Worm (Caenorhabditis elegans) whole organism, L1 larva: ENCODE measurements around the gene lrx-1.

Source experiments
- C04F5.9 ChIP-seq: sonication (generic microtip); optimal IDR thresholded peaks from 2 replicates; lab custom pipeline; 2016; ENCODE audit warnings: missing genetic modification characterization, missing compliant biosample characterization
- C16A3.4 ChIP-seq: fragments of 150-350 bp; optimal IDR thresholded peaks from 2 replicates; lab custom pipeline; 2014; ENCODE audit warnings: missing biosample characterization, missing genetic modification characterization
- C34B4.2 ChIP-seq: sonication (generic microtip); optimal IDR thresholded peaks from 2 replicates; lab custom pipeline; 2017; ENCODE audit warnings: mild to moderate bottlenecking, missing genetic modification characterization, missing compliant biosample characterization
- F16B12.6 ChIP-seq: fragments of 150-350 bp; optimal IDR thresholded peaks from 2 replicates; lab custom pipeline; 2014; ENCODE audit warnings: missing biosample characterization, missing genetic modification characterization
- aha-1 ChIP-seq: fragments of 150-350 bp; optimal IDR thresholded peaks from 2 replicates; lab custom pipeline; 2014; ENCODE audit warnings: missing biosample characterization, missing genetic modification characterization
- alr-1 ChIP-seq: fragments of 200-800 bp; sonication (Bioruptor generic); optimal IDR thresholded peaks from 2 replicates; lab custom pipeline; 2018; ENCODE audit warnings: borderline replicate concordance, mild to moderate bottlenecking, missing genetic modification characterization, missing compliant biosample characterization
- ama-1 ChIP-seq: fragments of 150-350 bp; optimal IDR thresholded peaks from 2 replicates; lab custom pipeline; 2014
- blmp-1 ChIP-seq: fragments of 150-350 bp; optimal IDR thresholded peaks from 2 replicates; lab custom pipeline; 2014; ENCODE audit warnings: missing biosample characterization, missing genetic modification characterization
- ceh-63 ChIP-seq: fragments of 200-800 bp; sonication (Bioruptor generic); optimal IDR thresholded peaks from 2 replicates; lab custom pipeline; 2018; ENCODE audit warnings: mild to moderate bottlenecking, missing genetic modification characterization, missing compliant biosample characterization
- ceh-8 ChIP-seq: fragments of 200-800 bp; sonication (Bioruptor generic); optimal IDR thresholded peaks from 2 replicates; lab custom pipeline; 2018; ENCODE audit warnings: mild to moderate bottlenecking, missing genetic modification characterization, moderate library complexity, missing compliant biosample characterization
- ces-1 ChIP-seq: fragments of 150-350 bp; optimal IDR thresholded peaks from 2 replicates; lab custom pipeline; 2014; ENCODE audit warnings: missing biosample characterization, missing genetic modification reagents, missing genetic modification characterization
- dpl-1 ChIP-seq, 3 experiments: fragments of 150-350 bp in 2 of 3; sonication (generic microtip) in 1 of 3; optimal IDR thresholded peaks; 2 replicates each; lab custom pipeline; 2014 to 2017; ENCODE audit warnings: missing biosample characterization in 3 of 3, missing genetic modification characterization in 3 of 3, missing genetic modification reagents in 3 of 3
- efl-1 ChIP-seq, 4 experiments: fragments of 150-350 bp; optimal IDR thresholded peaks in 3 of 4; peaks in 1 of 4; 1 replicate in 1 of 4; 2 replicates in 3 of 4; lab custom pipeline; 2014; ENCODE audit warnings: missing biosample characterization in 2 of 4, missing genetic modification characterization in 2 of 4, missing genetic modification reagents in 2 of 4
- egl-13 ChIP-seq: sonication (generic microtip); optimal IDR thresholded peaks from 2 replicates; lab custom pipeline; 2016; ENCODE audit warnings: missing genotype, missing genetic modification reagents, missing genetic modification characterization, missing compliant biosample characterization
- egl-27 ChIP-seq, 2 experiments: fragments of 150-350 bp in 1 of 2; sonication (generic microtip); optimal IDR thresholded peaks; 3 replicates each; lab custom pipeline; 2017 to 2018; ENCODE audit warnings: missing biosample characterization in 2 of 2, missing genetic modification characterization in 2 of 2, missing genetic modification reagents in 2 of 2
- fkh-10 ChIP-seq: sonication (generic microtip); optimal IDR thresholded peaks from 2 replicates; lab custom pipeline; 2017; ENCODE audit warnings: missing biosample characterization, missing genetic modification reagents, missing genetic modification characterization
- fkh-4 ChIP-seq: sonication (generic microtip); optimal IDR thresholded peaks from 2 replicates; lab custom pipeline; 2016; ENCODE audit warnings: missing compliant biosample characterization, missing genetic modification characterization, borderline replicate concordance
- fkh-8 ChIP-seq: sonication (generic microtip); optimal IDR thresholded peaks from 2 replicates; lab custom pipeline; 2016; ENCODE audit warnings: mild to moderate bottlenecking, missing genetic modification characterization, missing compliant biosample characterization
- grh-1 ChIP-seq: fragments of 200-800 bp; sonication (Bioruptor generic); IDR thresholded peaks from 2 replicates; pipeline ENCODE4 v1.3.6; 2022; ENCODE audit warnings: missing genetic modification reagents, missing genetic modification characterization, missing compliant biosample characterization
- hpl-2 ChIP-seq: fragments of 150-350 bp; optimal IDR thresholded peaks from 2 replicates; lab custom pipeline; 2014; ENCODE audit warnings: missing biosample characterization, missing genetic modification reagents, missing genetic modification characterization
- irx-1 ChIP-seq: sonication (generic microtip); optimal IDR thresholded peaks from 2 replicates; lab custom pipeline; 2016; ENCODE audit warnings: missing genetic modification characterization, missing compliant biosample characterization
- isw-1 ChIP-seq: fragments of 200-800 bp; sonication (Bioruptor generic); IDR thresholded peaks from 2 replicates; pipeline ENCODE4 v1.3.6; 2022; ENCODE audit warnings: missing genetic modification characterization, missing compliant biosample characterization
- jun-1 ChIP-seq: fragments of 150-350 bp; optimal IDR thresholded peaks from 2 replicates; lab custom pipeline; 2014; ENCODE audit warnings: missing biosample characterization, missing genetic modification reagents, missing genetic modification characterization
- lin-13 ChIP-seq: fragments of 150-350 bp; optimal IDR thresholded peaks from 2 replicates; lab custom pipeline; 2014; ENCODE audit warnings: missing biosample characterization, missing genetic modification reagents, missing genetic modification characterization
- lin-14 ChIP-seq: fragments of 200-800 bp; sonication (Bioruptor generic); optimal IDR thresholded peaks from 2 replicates; lab custom pipeline; 2018; ENCODE audit warnings: mild to moderate bottlenecking, missing genetic modification characterization, moderate library complexity, missing compliant biosample characterization
- lin-15B ChIP-seq: fragments of 150-350 bp; sonication (generic microtip); optimal IDR thresholded peaks from 3 replicates; lab custom pipeline; 2014; ENCODE audit warnings: missing biosample characterization, missing genetic modification characterization
- lin-35 ChIP-seq, 2 experiments: fragments of 150-350 bp; optimal IDR thresholded peaks; 2 replicates each; lab custom pipeline; 2014; ENCODE audit warnings: missing biosample characterization in 2 of 2, missing genetic modification characterization in 2 of 2, missing genetic modification reagents in 2 of 2
- lin-39 ChIP-seq: fragments of 150-350 bp; optimal IDR thresholded peaks from 2 replicates; lab custom pipeline; 2014; ENCODE audit warnings: missing biosample characterization, missing genetic modification reagents, missing genetic modification characterization
- mdl-1 ChIP-seq, 2 experiments: fragments of 150-350 bp; optimal IDR thresholded peaks; 2 replicates each; lab custom pipeline; 2014 to 2017; ENCODE audit warnings: missing biosample characterization in 2 of 2, missing genetic modification characterization in 2 of 2, inconsistent platforms in 1 of 2
- mep-1 ChIP-seq: fragments of 150-350 bp; optimal IDR thresholded peaks from 2 replicates; lab custom pipeline; 2014; ENCODE audit warnings: missing biosample characterization, missing genetic modification characterization
- nhr-20 ChIP-seq: sonication (generic microtip); optimal IDR thresholded peaks from 2 replicates; lab custom pipeline; 2016; ENCODE audit warnings: mild to moderate bottlenecking, missing genetic modification characterization, missing compliant biosample characterization
- nhr-47 ChIP-seq: sonication (generic microtip); optimal IDR thresholded peaks from 2 replicates; lab custom pipeline; 2016; ENCODE audit warnings: mild to moderate bottlenecking, missing genetic modification characterization, moderate library complexity, missing compliant biosample characterization
- nhr-71 ChIP-seq: sonication (generic microtip); optimal IDR thresholded peaks from 2 replicates; lab custom pipeline; 2016; ENCODE audit warnings: mild to moderate bottlenecking, missing genetic modification characterization, moderate library complexity, missing compliant biosample characterization
- nhr-76 ChIP-seq: sonication (generic microtip); optimal IDR thresholded peaks from 2 replicates; lab custom pipeline; 2017; ENCODE audit warnings: missing biosample characterization, missing genetic modification characterization
- nhr-77 ChIP-seq: fragments of 150-350 bp; optimal IDR thresholded peaks from 2 replicates; lab custom pipeline; 2014; ENCODE audit warnings: missing biosample characterization, missing genetic modification characterization
- nhr-84 ChIP-seq: sonication (generic microtip); optimal IDR thresholded peaks from 2 replicates; lab custom pipeline; 2017; ENCODE audit warnings: missing biosample characterization, missing genetic modification characterization
- nhr-90 ChIP-seq: sonication (generic microtip); optimal IDR thresholded peaks from 2 replicates; lab custom pipeline; 2016; ENCODE audit warnings: mild to moderate bottlenecking, missing genetic modification characterization, missing compliant biosample characterization; ENCODE audit not compliant: poor library complexity
- pax-3 ChIP-seq: fragments of 200-800 bp; sonication (Bioruptor generic); optimal IDR thresholded peaks from 2 replicates; lab custom pipeline; 2018; ENCODE audit warnings: mild to moderate bottlenecking, missing genetic modification characterization, moderate library complexity, missing compliant biosample characterization
- pqm-1 ChIP-seq: sonication (generic microtip); optimal IDR thresholded peaks from 3 replicates; lab custom pipeline; 2017; ENCODE audit warnings: missing biosample characterization, missing genetic modification characterization
- rnt-1 ChIP-seq: sonication (generic microtip); optimal IDR thresholded peaks from 2 replicates; lab custom pipeline; 2016; ENCODE audit warnings: mild to moderate bottlenecking, missing genetic modification characterization, moderate library complexity, missing compliant biosample characterization
- skn-1 ChIP-seq: fragments of 150-350 bp; optimal IDR thresholded peaks from 2 replicates; lab custom pipeline; 2014; ENCODE audit warnings: missing biosample characterization, missing genetic modification characterization
- sox-4 ChIP-seq: sonication (generic microtip); optimal IDR thresholded peaks from 2 replicates; lab custom pipeline; 2016; ENCODE audit warnings: missing genetic modification characterization, missing compliant biosample characterization
- sup-37 ChIP-seq: fragments of 200-800 bp; sonication (Bioruptor generic); optimal IDR thresholded peaks from 2 replicates; lab custom pipeline; 2018; ENCODE audit warnings: mild to moderate bottlenecking, missing genetic modification characterization, missing compliant biosample characterization
- swsn-7 ChIP-seq: sonication (generic microtip); optimal IDR thresholded peaks from 2 replicates; lab custom pipeline; 2016; ENCODE audit warnings: missing genetic modification characterization, missing compliant biosample characterization
- tbx-2 ChIP-seq: sonication (generic microtip); optimal IDR thresholded peaks from 2 replicates; lab custom pipeline; 2016; ENCODE audit warnings: missing genetic modification characterization, missing compliant biosample characterization
- tlp-1 ChIP-seq: fragments of 150-350 bp; optimal IDR thresholded peaks from 2 replicates; lab custom pipeline; 2014; ENCODE audit warnings: missing biosample characterization, missing genetic modification characterization
- unc-30 ChIP-seq: sonication (generic microtip); optimal IDR thresholded peaks from 2 replicates; lab custom pipeline; 2017; ENCODE audit warnings: missing biosample characterization, missing genetic modification characterization
- unc-98 ChIP-seq: fragments of 200-800 bp; sonication (Bioruptor generic); IDR thresholded peaks from 2 replicates; pipeline ENCODE4 v1.3.6; 2022; ENCODE audit warnings: missing genetic modification characterization, missing compliant biosample characterization
- xbp-1 ChIP-seq: sonication (generic microtip); optimal IDR thresholded peaks from 2 replicates; lab custom pipeline; 2016; ENCODE audit warnings: missing genetic modification characterization, missing compliant biosample characterization
- zag-1 ChIP-seq: fragments of 150-350 bp; optimal IDR thresholded peaks from 2 replicates; lab custom pipeline; 2014; ENCODE audit warnings: missing biosample characterization, missing genetic modification characterization
- zip-4 ChIP-seq: fragments of 200-800 bp; sonication (Bioruptor generic); optimal IDR thresholded peaks from 2 replicates; lab custom pipeline; 2018; ENCODE audit warnings: mild to moderate bottlenecking, missing genetic modification characterization, moderate library complexity, missing compliant biosample characterization
- ztf-11 ChIP-seq, 2 experiments: sonication (generic microtip); optimal IDR thresholded peaks; 2 replicates each; lab custom pipeline; 2016 to 2017; ENCODE audit warnings: missing genetic modification characterization in 2 of 2, missing biosample characterization in 1 of 2, missing compliant biosample characterization in 1 of 2

lrx-1 gene

ce11 chrV:12300780-12301460 lies 48.5 kb downstream of the lrx-1 start (continued):
- no peak for TF ChIP-seq rnt-1 (tag; lab: Kevin White, UChicago)
- peak; percentile 52 for TF ChIP-seq nhr-20 (tag; lab: Kevin White, UChicago)
- TF ChIP-seq ceh-63, result no peak
- no peak for TF ChIP-seq fkh-8 (tag; lab: Kevin White, UChicago)
- TF ChIP-seq nhr-84, result no peak
- no peak for TF ChIP-seq alr-1
- no peak for TF ChIP-seq hpl-2 (GFP tag; lab: Kevin White, UChicago)
- TF ChIP-seq isw-1 (GFP tag; lab: Robert Waterston, UW), result no peak
- no peak for TF ChIP-seq ama-1 (lab: Kevin White, UChicago)
- no peak for TF ChIP-seq lin-15B (tag; lab: Kevin White, UChicago)
- TF ChIP-seq nhr-47 (tag; lab: Kevin White, UChicago), result no peak
- TF ChIP-seq egl-13 (tag; lab: Kevin White, UChicago), result no peak
- no peak for TF ChIP-seq C04F5.9
- TF ChIP-seq pqm-1 (tag; lab: Kevin White, UChicago), result no peak
- no peak for TF ChIP-seq zip-4 (GFP tag; lab: Kevin White, UChicago)
- no peak for TF ChIP-seq F16B12.6 (tag; lab: Kevin White, UChicago)
- TF ChIP-seq lin-13, result no peak
- TF ChIP-seq ceh-8, result no peak
- no peak for TF ChIP-seq zag-1 (tag; lab: Kevin White, UChicago)
- TF ChIP-seq sox-4, result no peak
- peak; percentile 11 for TF ChIP-seq pax-3 (tag; lab: Kevin White, UChicago)
- peak; percentile 61 for TF ChIP-seq nhr-71 (tag; lab: Kevin White, UChicago)
- TF ChIP-seq fkh-10 (GFP tag; lab: Kevin White, UChicago), result no peak
- no peak for TF ChIP-seq aha-1 (tag; lab: Kevin White, UChicago)
- TF ChIP-seq skn-1 (tag; lab: Kevin White, UChicago), result no peak
- TF ChIP-seq fkh-4 (tag; lab: Kevin White, UChicago), result no peak
- peak in 1 of 2 experiments; percentile 60 for TF ChIP-seq lin-35 (GFP tag; optimal IDR thresholded peaks at IDR 0.05; lab: Kevin White, UChicago)
- no peak for TF ChIP-seq C34B4.2 (tag; lab: Kevin White, UChicago)
- no peak for TF ChIP-seq xbp-1 (tag; lab: Kevin White, UChicago)
- TF ChIP-seq sup-37, result no peak
- no peak for TF ChIP-seq efl-1 (optimal IDR thresholded peaks at IDR 0.05; lab: Kevin White, UChicago)
- TF ChIP-seq efl-1 (GFP tag; optimal IDR thresholded peaks at IDR 0.05 in 1 of 2; lab: Kevin White, UChicago), result peak in 1 of 2 experiments; percentile 89
- TF ChIP-seq unc-98 (GFP tag; lab: Robert Waterston, UW), result no peak
- TF ChIP-seq blmp-1, result peak; percentile 24
- TF ChIP-seq nhr-77 (tag; lab: Kevin White, UChicago), result no peak
- TF ChIP-seq tlp-1 (tag; lab: Kevin White, UChicago), result no peak
- no peak for TF ChIP-seq ztf-11 (tag; optimal IDR thresholded peaks at IDR 0.05; lab: Kevin White, UChicago)
- no peak for TF ChIP-seq grh-1 (GFP tag; lab: Robert Waterston, UW)
- no peak for TF ChIP-seq unc-30
- no peak for TF ChIP-seq C16A3.4 (tag; lab: Kevin White, UChicago)
- TF ChIP-seq lin-39 (tag; lab: Kevin White, UChicago), result no peak
- peak; percentile 50 for TF ChIP-seq tbx-2 (tag; lab: Kevin White, UChicago)
- TF ChIP-seq mdl-1 (tag; optimal IDR thresholded peaks at IDR 0.05; lab: Kevin White, UChicago), result peak in 1 of 2 experiments; percentile 36
- TF ChIP-seq ces-1 (GFP tag; lab: Kevin White, UChicago), result no peak
- no peak for TF ChIP-seq swsn-7
- peak; percentile 77 for TF ChIP-seq irx-1 (tag; lab: Kevin White, UChicago)
- peak; percentile 57 for TF ChIP-seq nhr-90 (tag; lab: Kevin White, UChicago)
- TF ChIP-seq dpl-1 (GFP tag; optimal IDR thresholded peaks at IDR 0.05; lab: Kevin White, UChicago), result peak in 1 of 3 experiments; percentile 31
- peak; percentile 43 for TF ChIP-seq mep-1 (tag; lab: Kevin White, UChicago)
- no peak for TF ChIP-seq egl-27 (tag; optimal IDR thresholded peaks at IDR 0.05; lab: Kevin White, UChicago)
- TF ChIP-seq nhr-76 (tag; lab: Kevin White, UChicago), result no peak
- peak; percentile 67 for TF ChIP-seq lin-14 (GFP tag; lab: Kevin White, UChicago)
- no peak for TF ChIP-seq jun-1 (tag; lab: Kevin White, UChicago)
